Worm (Caenorhabditis elegans) whole organism, L1 larva: ENCODE data around the gene srg-66.

ENCODE experiments used
- C16A3.4 ChIP-seq: fragments of 150-350 bp; optimal IDR thresholded peaks from 2 replicates; lab custom pipeline; 2014; ENCODE audit warnings: missing biosample characterization, missing genetic modification characterization
- C34B4.2 ChIP-seq: sonication (generic microtip); optimal IDR thresholded peaks from 2 replicates; lab custom pipeline; 2017; ENCODE audit warnings: mild to moderate bottlenecking, missing genetic modification characterization, missing compliant biosample characterization
- F16B12.6 ChIP-seq: fragments of 150-350 bp; optimal IDR thresholded peaks from 2 replicates; lab custom pipeline; 2014; ENCODE audit warnings: missing biosample characterization, missing genetic modification characterization
- aha-1 ChIP-seq: fragments of 150-350 bp; optimal IDR thresholded peaks from 2 replicates; lab custom pipeline; 2014; ENCODE audit warnings: missing biosample characterization, missing genetic modification characterization
- aly-2 ChIP-seq: fragments of 150-350 bp; optimal IDR thresholded peaks from 2 replicates; lab custom pipeline; 2014; ENCODE audit warnings: missing biosample characterization, missing genetic modification characterization
- blmp-1 ChIP-seq: fragments of 150-350 bp; optimal IDR thresholded peaks from 2 replicates; lab custom pipeline; 2014; ENCODE audit warnings: missing biosample characterization, missing genetic modification characterization
- ceh-82 ChIP-seq, 3 experiments: fragments of 150-350 bp in 1 of 3; sonication (generic microtip) in 2 of 3; optimal IDR thresholded peaks; 2 replicates each; lab custom pipeline; 2014 to 2017; ENCODE audit warnings: missing biosample characterization in 3 of 3, missing genetic modification characterization in 3 of 3
- ceh-90 ChIP-seq: sonication (generic microtip); optimal IDR thresholded peaks from 2 replicates; lab custom pipeline; 2016; ENCODE audit warnings: missing genetic modification characterization, missing compliant biosample characterization
- ces-1 ChIP-seq: fragments of 150-350 bp; optimal IDR thresholded peaks from 2 replicates; lab custom pipeline; 2014; ENCODE audit warnings: missing biosample characterization, missing genetic modification reagents, missing genetic modification characterization
- efl-1 ChIP-seq, 4 experiments: fragments of 150-350 bp; optimal IDR thresholded peaks in 3 of 4; peaks in 1 of 4; 1 replicate in 1 of 4; 2 replicates in 3 of 4; lab custom pipeline; 2014; ENCODE audit warnings: missing biosample characterization in 2 of 4, missing genetic modification characterization in 2 of 4, missing genetic modification reagents in 2 of 4
- egl-13 ChIP-seq: sonication (generic microtip); optimal IDR thresholded peaks from 2 replicates; lab custom pipeline; 2016; ENCODE audit warnings: missing genotype, missing genetic modification reagents, missing genetic modification characterization, missing compliant biosample characterization
- fkh-10 ChIP-seq: sonication (generic microtip); optimal IDR thresholded peaks from 2 replicates; lab custom pipeline; 2017; ENCODE audit warnings: missing biosample characterization, missing genetic modification reagents, missing genetic modification characterization
- fkh-4 ChIP-seq: sonication (generic microtip); optimal IDR thresholded peaks from 2 replicates; lab custom pipeline; 2016; ENCODE audit warnings: missing compliant biosample characterization, missing genetic modification characterization, borderline replicate concordance
- fkh-8 ChIP-seq: sonication (generic microtip); optimal IDR thresholded peaks from 2 replicates; lab custom pipeline; 2016; ENCODE audit warnings: mild to moderate bottlenecking, missing genetic modification characterization, missing compliant biosample characterization
- fos-1 ChIP-seq: fragments of 150-350 bp; optimal IDR thresholded peaks from 2 replicates; lab custom pipeline; 2014; ENCODE audit warnings: missing biosample characterization, missing genetic modification characterization
- grh-1 ChIP-seq: fragments of 200-800 bp; sonication (Bioruptor generic); IDR thresholded peaks from 2 replicates; pipeline ENCODE4 v1.3.6; 2022; ENCODE audit warnings: missing genetic modification reagents, missing genetic modification characterization, missing compliant biosample characterization
- hlh-17 ChIP-seq: fragments of 200-800 bp; sonication (Bioruptor generic); optimal IDR thresholded peaks from 2 replicates; lab custom pipeline; 2018; ENCODE audit warnings: missing genetic modification characterization, mild to moderate bottlenecking, missing compliant biosample characterization, moderate library complexity, borderline replicate concordance
- hlh-4 ChIP-seq: sonication (generic microtip); optimal IDR thresholded peaks from 2 replicates; lab custom pipeline; 2016; ENCODE audit warnings: mild to moderate bottlenecking, missing genetic modification characterization, missing compliant biosample characterization
- hpl-2 ChIP-seq: fragments of 150-350 bp; optimal IDR thresholded peaks from 2 replicates; lab custom pipeline; 2014; ENCODE audit warnings: missing biosample characterization, missing genetic modification reagents, missing genetic modification characterization
- jun-1 ChIP-seq: fragments of 150-350 bp; optimal IDR thresholded peaks from 2 replicates; lab custom pipeline; 2014; ENCODE audit warnings: missing biosample characterization, missing genetic modification reagents, missing genetic modification characterization
- lin-13 ChIP-seq: fragments of 150-350 bp; optimal IDR thresholded peaks from 2 replicates; lab custom pipeline; 2014; ENCODE audit warnings: missing biosample characterization, missing genetic modification reagents, missing genetic modification characterization
- lin-14 ChIP-seq: fragments of 200-800 bp; sonication (Bioruptor generic); optimal IDR thresholded peaks from 2 replicates; lab custom pipeline; 2018; ENCODE audit warnings: mild to moderate bottlenecking, missing genetic modification characterization, moderate library complexity, missing compliant biosample characterization
- lir-3 ChIP-seq: sonication (generic microtip); optimal IDR thresholded peaks from 2 replicates; lab custom pipeline; 2016; ENCODE audit warnings: mild to moderate bottlenecking, missing genetic modification characterization, moderate library complexity, missing compliant biosample characterization; ENCODE audit not compliant: poor library complexity
- mab-9 ChIP-seq: fragments of 200-800 bp; sonication (Bioruptor generic); IDR thresholded peaks from 2 replicates; pipeline ENCODE4 v1.3.6; 2022; ENCODE audit warnings: missing genetic modification reagents, missing genetic modification characterization, missing compliant biosample characterization
- mdl-1 ChIP-seq, 2 experiments: fragments of 150-350 bp; optimal IDR thresholded peaks; 2 replicates each; lab custom pipeline; 2014 to 2017; ENCODE audit warnings: missing biosample characterization in 2 of 2, missing genetic modification characterization in 2 of 2, inconsistent platforms in 1 of 2
- mef-2 ChIP-seq: fragments of 150-350 bp; optimal IDR thresholded peaks from 2 replicates; lab custom pipeline; 2014; ENCODE audit warnings: missing biosample characterization, missing genetic modification characterization
- mep-1 ChIP-seq: fragments of 150-350 bp; optimal IDR thresholded peaks from 2 replicates; lab custom pipeline; 2014; ENCODE audit warnings: missing biosample characterization, missing genetic modification characterization
- nhr-11 ChIP-seq: fragments of 150-350 bp; optimal IDR thresholded peaks from 2 replicates; lab custom pipeline; 2014; ENCODE audit warnings: missing biosample characterization, missing genetic modification characterization
- nhr-12 ChIP-seq: sonication (generic microtip); optimal IDR thresholded peaks from 2 replicates; lab custom pipeline; 2017; ENCODE audit warnings: missing biosample characterization, missing genetic modification characterization
- nhr-19 ChIP-seq: fragments of 200-800 bp; sonication (Bioruptor generic); conservative IDR thresholded peaks from 2 replicates; pipeline ENCODE4 v1.3.6; 2022; ENCODE audit warnings: missing genetic modification characterization, missing compliant biosample characterization
- nhr-20 ChIP-seq: sonication (generic microtip); optimal IDR thresholded peaks from 2 replicates; lab custom pipeline; 2016; ENCODE audit warnings: mild to moderate bottlenecking, missing genetic modification characterization, missing compliant biosample characterization
- nhr-237 ChIP-seq: fragments of 150-350 bp; optimal IDR thresholded peaks from 2 replicates; lab custom pipeline; 2014; ENCODE audit warnings: missing biosample characterization, missing genetic modification characterization
- nhr-76 ChIP-seq: sonication (generic microtip); optimal IDR thresholded peaks from 2 replicates; lab custom pipeline; 2017; ENCODE audit warnings: missing biosample characterization, missing genetic modification characterization
- nhr-77 ChIP-seq: fragments of 150-350 bp; optimal IDR thresholded peaks from 2 replicates; lab custom pipeline; 2014; ENCODE audit warnings: missing biosample characterization, missing genetic modification characterization
- nhr-84 ChIP-seq: sonication (generic microtip); optimal IDR thresholded peaks from 2 replicates; lab custom pipeline; 2017; ENCODE audit warnings: missing biosample characterization, missing genetic modification characterization
- pag-3 ChIP-seq: sonication (generic microtip); optimal IDR thresholded peaks from 2 replicates; lab custom pipeline; 2017; ENCODE audit warnings: missing genetic modification characterization, mild to moderate bottlenecking, missing compliant biosample characterization, antibody characterized with exemption, borderline replicate concordance; ENCODE audit not compliant: insufficient read depth
- pqm-1 ChIP-seq: sonication (generic microtip); optimal IDR thresholded peaks from 3 replicates; lab custom pipeline; 2017; ENCODE audit warnings: missing biosample characterization, missing genetic modification characterization
- rnt-1 ChIP-seq: sonication (generic microtip); optimal IDR thresholded peaks from 2 replicates; lab custom pipeline; 2016; ENCODE audit warnings: mild to moderate bottlenecking, missing genetic modification characterization, moderate library complexity, missing compliant biosample characterization
- snpc-4 ChIP-seq: fragments of 150-350 bp; optimal IDR thresholded peaks from 2 replicates; lab custom pipeline; 2014; ENCODE audit warnings: missing biosample characterization, missing genetic modification characterization
- snu-23 ChIP-seq: sonication (generic microtip); optimal IDR thresholded peaks from 2 replicates; lab custom pipeline; 2016; ENCODE audit warnings: missing genetic modification characterization, missing compliant biosample characterization
- sox-4 ChIP-seq: sonication (generic microtip); optimal IDR thresholded peaks from 2 replicates; lab custom pipeline; 2016; ENCODE audit warnings: missing genetic modification characterization, missing compliant biosample characterization
- sup-37 ChIP-seq: fragments of 200-800 bp; sonication (Bioruptor generic); optimal IDR thresholded peaks from 2 replicates; lab custom pipeline; 2018; ENCODE audit warnings: mild to moderate bottlenecking, missing genetic modification characterization, missing compliant biosample characterization
- tbx-2 ChIP-seq: sonication (generic microtip); optimal IDR thresholded peaks from 2 replicates; lab custom pipeline; 2016; ENCODE audit warnings: missing genetic modification characterization, missing compliant biosample characterization
- unc-30 ChIP-seq: sonication (generic microtip); optimal IDR thresholded peaks from 2 replicates; lab custom pipeline; 2017; ENCODE audit warnings: missing biosample characterization, missing genetic modification characterization
- unc-86 ChIP-seq: sonication (generic microtip); optimal IDR thresholded peaks from 2 replicates; lab custom pipeline; 2016; ENCODE audit warnings: missing genetic modification characterization, missing compliant biosample characterization
- unc-98 ChIP-seq: fragments of 200-800 bp; sonication (Bioruptor generic); IDR thresholded peaks from 2 replicates; pipeline ENCODE4 v1.3.6; 2022; ENCODE audit warnings: missing genetic modification characterization, missing compliant biosample characterization
- vab-15 ChIP-seq: sonication (generic microtip); optimal IDR thresholded peaks from 2 replicates; lab custom pipeline; 2017; ENCODE audit warnings: missing genotype, mild to moderate bottlenecking, missing genetic modification characterization, missing compliant biosample characterization
- xbp-1 ChIP-seq: sonication (generic microtip); optimal IDR thresholded peaks from 2 replicates; lab custom pipeline; 2016; ENCODE audit warnings: missing genetic modification characterization, missing compliant biosample characterization
- zip-4 ChIP-seq: fragments of 200-800 bp; sonication (Bioruptor generic); optimal IDR thresholded peaks from 2 replicates; lab custom pipeline; 2018; ENCODE audit warnings: mild to moderate bottlenecking, missing genetic modification characterization, moderate library complexity, missing compliant biosample characterization

The srg-66 gene

DNA sequence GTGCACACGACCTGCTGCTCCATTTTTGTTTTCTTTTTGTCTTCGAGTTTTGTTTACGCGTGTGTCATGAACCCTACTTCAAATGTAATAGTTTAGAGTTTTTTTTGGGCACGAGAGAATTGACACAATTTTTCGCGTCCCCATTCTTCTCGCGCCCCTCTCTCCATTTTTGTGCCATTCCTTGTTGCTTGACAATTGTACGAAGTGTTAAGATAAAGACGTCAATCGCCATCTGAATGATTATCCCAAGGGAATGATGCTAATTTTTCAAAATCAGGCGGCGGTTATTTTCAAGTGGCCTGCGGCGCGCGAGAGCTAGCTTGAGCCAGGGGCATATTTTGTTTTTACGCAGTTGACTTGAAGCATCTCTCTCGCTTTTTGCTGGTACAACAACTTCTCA is 39.8 kb downstream of the srg-66 start:
- TF ChIP-seq mab-9 (GFP tag; lab: Robert Waterston, UW) (0 out of 2 replicates have a peak, but pooled peaks have one; percentile 11), lin-14 (GFP tag; lab: Kevin White, UChicago) (peak; percentile 28), nhr-84 (no peak), unc-98 (no peak), zip-4 (GFP tag; lab: Kevin White, UChicago) (no peak), nhr-20 (no peak), ces-1 (GFP tag; lab: Kevin White, UChicago) (no peak), vab-15 (tag; lab: Kevin White, UChicago) (no peak), hlh-17 (GFP tag; lab: Kevin White, UChicago) (no peak), snu-23 (GFP tag; lab: Kevin White, UChicago) (no peak), xbp-1 (tag; lab: Kevin White, UChicago) (no peak)

DNA sequence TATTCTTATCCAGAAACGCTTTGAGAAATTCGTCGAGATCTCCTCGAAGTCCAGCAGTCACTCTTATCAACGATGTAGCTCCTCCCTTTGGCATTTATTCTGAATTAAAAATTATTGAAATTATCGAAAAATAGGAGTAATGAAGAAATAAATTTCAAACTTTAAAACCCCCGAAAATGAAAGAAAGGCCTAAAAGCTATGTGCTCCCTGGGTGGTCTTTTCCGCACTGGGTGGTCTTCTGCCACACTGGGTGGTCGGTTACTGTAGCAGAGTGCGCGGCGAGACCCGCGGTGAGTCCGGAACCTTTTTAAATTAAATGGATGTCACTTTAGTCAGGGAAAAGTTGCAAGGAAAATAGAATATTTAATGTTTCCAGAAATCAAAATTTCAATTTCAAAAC is 43.1 kb downstream of the srg-66 start, which contains the start of gene snpc-1.3:
TSS of gene snpc-1.3 (minus strand) at position 101 of the 400 bp plus-strand sequence.
- TF ChIP-seq hlh-17 (GFP tag; lab: Kevin White, UChicago) (no peak), efl-1 (optimal IDR thresholded peaks at IDR 0.05; lab: Kevin White, UChicago) (no peak), efl-1 (GFP tag; optimal IDR thresholded peaks at IDR 0.05 in 1 of 2; lab: Kevin White, UChicago) (no peak), C34B4.2 (tag; lab: Kevin White, UChicago) (no peak)

DNA sequence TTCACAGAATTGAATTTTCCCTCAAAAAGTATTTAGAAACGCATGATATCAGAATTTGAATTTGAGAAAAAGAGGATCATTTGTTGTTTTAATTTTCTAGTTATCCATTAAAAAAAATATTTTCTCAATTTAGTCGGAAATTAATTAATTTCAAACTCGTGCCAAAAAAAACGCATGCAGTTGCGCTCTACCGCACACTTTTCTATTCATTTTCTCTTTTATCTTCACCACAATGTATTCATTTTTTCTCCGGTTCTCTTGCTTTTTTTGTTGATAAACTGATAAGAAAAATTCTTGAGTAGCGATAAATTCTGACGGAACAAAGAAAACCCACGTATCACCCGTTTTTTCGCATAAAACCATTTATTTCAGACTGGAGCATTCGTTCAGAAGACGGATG is 49.2 kb downstream of the srg-66 start, which contains the start of gene acl-6:
TSS of gene acl-6 (plus strand) at position 367 of the 400 bp plus-strand sequence.
- TF ChIP-seq aly-2 (tag; lab: Kevin White, UChicago) (no peak), ces-1 (GFP tag; lab: Kevin White, UChicago) (no peak), C34B4.2 (tag; lab: Kevin White, UChicago) (no peak), ceh-82 (tag; optimal IDR thresholded peaks at IDR 0.05; lab: Kevin White, UChicago) (peak in 1 of 3 experiments; percentile 36), pag-3 (no peak), tbx-2 (tag; lab: Kevin White, UChicago) (peak; percentile 11), unc-86 (no peak), jun-1 (tag; lab: Kevin White, UChicago) (peak; percentile 53), fkh-8 (no peak), rnt-1 (tag; lab: Kevin White, UChicago) (no peak), ceh-90 (tag; lab: Kevin White, UChicago) (no peak), snu-23 (GFP tag; lab: Kevin White, UChicago) (peak; percentile 68), zip-4 (GFP tag; lab: Kevin White, UChicago) (no peak), blmp-1 (tag; lab: Kevin White, UChicago) (peak; percentile 89), hpl-2 (GFP tag; lab: Kevin White, UChicago) (no peak), nhr-12 (tag; lab: Kevin White, UChicago) (no peak), pqm-1 (tag; lab: Kevin White, UChicago) (peak; percentile 78), lin-13 (GFP tag; lab: Kevin White, UChicago) (peak; percentile 25), mdl-1 (tag; optimal IDR thresholded peaks at IDR 0.05; lab: Kevin White, UChicago) (peak in 1 of 2 experiments; percentile 33), sup-37 (GFP tag; lab: Kevin White, UChicago) (no peak), nhr-11 (tag; lab: Kevin White, UChicago) (no peak), hlh-4 (tag; lab: Kevin White, UChicago) (no peak), lir-3 (tag; lab: Kevin White, UChicago) (no peak), nhr-77 (tag; lab: Kevin White, UChicago) (no peak), fkh-10 (GFP tag; lab: Kevin White, UChicago) (no peak), mef-2 (tag; lab: Kevin White, UChicago) (no peak), nhr-19 (GFP tag; lab: Robert Waterston, UW) (no peak), snpc-4 (no peak), fos-1 (tag; lab: Kevin White, UChicago) (peak; percentile 15), nhr-237 (tag; lab: Kevin White, UChicago) (no peak), grh-1 (GFP tag; lab: Robert Waterston, UW) (no peak), vab-15 (tag; lab: Kevin White, UChicago) (no peak), aha-1 (tag; lab: Kevin White, UChicago) (no peak), nhr-76 (tag; lab: Kevin White, UChicago) (no peak), C16A3.4 (tag; lab: Kevin White, UChicago) (peak; percentile 72), unc-30 (tag; lab: Kevin White, UChicago) (no peak), fkh-4 (tag; lab: Kevin White, UChicago) (no peak), sox-4 (tag; lab: Kevin White, UChicago) (no peak), mep-1 (tag; lab: Kevin White, UChicago) (peak; percentile 44), egl-13 (no peak), F16B12.6 (tag; lab: Kevin White, UChicago) (peak; percentile 10)
